Worm (Caenorhabditis elegans): ENCODE data around the gene ttr-46.

The ttr-46 gene

DNA sequence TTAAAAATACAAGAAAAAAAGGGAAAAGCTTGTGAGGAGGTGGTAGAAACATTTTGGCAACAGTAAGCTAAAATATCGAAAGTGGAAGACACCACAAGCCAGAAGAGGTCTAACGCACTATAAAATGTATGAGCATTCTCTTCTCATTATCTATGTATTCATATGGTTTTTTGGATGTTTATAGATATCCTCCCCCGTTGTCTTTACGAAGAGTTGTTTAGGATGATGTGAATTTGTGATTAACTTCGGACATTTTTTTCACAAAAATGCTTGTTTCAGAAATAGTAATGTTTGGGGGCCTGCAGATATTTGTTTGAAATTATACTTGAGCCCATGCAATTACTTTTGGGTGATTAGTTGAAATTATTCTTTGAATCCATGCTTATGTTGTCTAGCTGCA is 36.0 kb upstream of the ttr-46 start, which contains the start of gene mec-9:
TSS of gene mec-9 (minus strand) at position 101 of the 400 bp plus-strand sequence.
- TF ChIP-seq zag-1 (tag; optimal IDR thresholded peaks at IDR 0.05) (no peak), fkh-8 (tag; optimal IDR thresholded peaks at IDR 0.05) (no peak), pqm-1 (tag; optimal IDR thresholded peaks at IDR 0.05) (no peak), egl-27 (tag; optimal IDR thresholded peaks at IDR 0.05) (no peak), skn-1 (tag; optimal IDR thresholded peaks at IDR 0.05) (no peak), mep-1 (tag; optimal IDR thresholded peaks at IDR 0.05) (no peak), xbp-1 (tag; optimal IDR thresholded peaks at IDR 0.05) (no peak), F16B12.6 (tag; optimal IDR thresholded peaks at IDR 0.05) (no peak), nhr-47 (tag; optimal IDR thresholded peaks at IDR 0.05) (no peak), ets-5 (GFP tag; IDR thresholded peaks at IDR 0.05) (no peak), lin-39 (tag; optimal IDR thresholded peaks at IDR 0.05) (no peak), hlh-17 (GFP tag; optimal IDR thresholded peaks at IDR 0.05; ENCODE audit: borderline replicate concordance) (no peak)

DNA sequence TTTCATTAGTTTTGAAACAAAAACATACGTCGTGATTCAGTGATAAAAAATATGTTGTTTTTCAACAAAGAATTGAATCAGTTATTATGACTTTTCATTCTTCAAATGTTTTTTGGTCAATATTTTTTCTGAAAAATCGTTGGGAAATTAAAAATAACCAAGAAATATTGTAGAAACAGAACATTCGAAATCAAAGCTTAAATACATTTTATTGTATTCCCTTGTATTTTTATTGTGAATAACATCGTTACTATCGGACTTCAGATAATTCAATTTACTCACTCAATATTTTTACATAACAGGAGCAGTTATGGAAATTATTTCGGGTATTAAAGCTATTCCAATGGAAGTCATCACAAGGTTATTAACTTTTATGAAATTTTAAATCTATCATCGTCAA is 34.4 kb upstream of the ttr-46 start, which contains the start of gene C50H2.4:
TSS of gene C50H2.4 (plus strand) at position 301 of the 400 bp plus-strand sequence.
- TF ChIP-seq ceh-82 (tag; optimal IDR thresholded peaks at IDR 0.05) (no peak), elt-2 (tag; optimal IDR thresholded peaks at IDR 0.05) (no peak), nhr-77 (tag; optimal IDR thresholded peaks at IDR 0.05) (no peak), aha-1 (tag; optimal IDR thresholded peaks at IDR 0.05) (no peak), nhr-71 (tag; optimal IDR thresholded peaks at IDR 0.05) (no peak), zag-1 (tag; optimal IDR thresholded peaks at IDR 0.05) (no peak), sup-37 (GFP tag; optimal IDR thresholded peaks at IDR 0.05) (no peak), C34B4.2 (tag; optimal IDR thresholded peaks at IDR 0.05) (no peak), fkh-8 (tag; optimal IDR thresholded peaks at IDR 0.05) (no peak), dsc-1 (tag; optimal IDR thresholded peaks at IDR 0.05) (no peak), xbp-1 (tag; optimal IDR thresholded peaks at IDR 0.05) (no peak), F16B12.6 (tag; optimal IDR thresholded peaks at IDR 0.05) (no peak), ets-5 (GFP tag; IDR thresholded peaks at IDR 0.05) (no peak)

DNA sequence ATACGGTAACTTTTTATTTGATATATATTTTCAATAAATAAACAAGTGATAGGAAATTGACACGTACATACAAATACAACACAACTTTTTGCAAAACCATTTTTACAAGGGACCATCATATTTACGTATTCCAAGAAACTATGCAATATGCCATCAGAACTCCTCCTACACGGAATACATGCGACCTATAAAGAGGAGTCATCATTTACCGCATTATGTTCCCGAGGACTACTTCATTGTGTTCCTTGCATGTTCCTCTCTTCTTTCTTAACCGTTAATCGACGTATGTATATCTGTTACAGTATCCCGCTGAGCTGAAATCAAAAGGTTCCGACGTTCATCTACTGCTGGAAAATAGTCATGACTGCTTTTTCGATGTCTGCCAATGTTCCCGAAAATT is 32.6 kb upstream of the ttr-46 start, which contains the start of gene C50H2.5:
TSS of gene C50H2.5 (plus strand) at position 301 of the 400 bp plus-strand sequence.
- TF ChIP-seq nhr-19 (GFP tag; conservative IDR thresholded peaks at IDR 0.05), result no peak
- no peak for TF ChIP-seq dpl-1 (GFP tag; optimal IDR thresholded peaks at IDR 0.05)
- TF ChIP-seq unc-30 (tag; optimal IDR thresholded peaks at IDR 0.05), result no peak
- no peak for TF ChIP-seq nhr-76 (tag; optimal IDR thresholded peaks at IDR 0.05)
- no peak for TF ChIP-seq lin-15B (tag; optimal IDR thresholded peaks at IDR 0.05)
- TF ChIP-seq jun-1 (tag; optimal IDR thresholded peaks at IDR 0.05), result no peak
- TF ChIP-seq mef-2 (tag; optimal IDR thresholded peaks at IDR 0.05), result no peak

DNA sequence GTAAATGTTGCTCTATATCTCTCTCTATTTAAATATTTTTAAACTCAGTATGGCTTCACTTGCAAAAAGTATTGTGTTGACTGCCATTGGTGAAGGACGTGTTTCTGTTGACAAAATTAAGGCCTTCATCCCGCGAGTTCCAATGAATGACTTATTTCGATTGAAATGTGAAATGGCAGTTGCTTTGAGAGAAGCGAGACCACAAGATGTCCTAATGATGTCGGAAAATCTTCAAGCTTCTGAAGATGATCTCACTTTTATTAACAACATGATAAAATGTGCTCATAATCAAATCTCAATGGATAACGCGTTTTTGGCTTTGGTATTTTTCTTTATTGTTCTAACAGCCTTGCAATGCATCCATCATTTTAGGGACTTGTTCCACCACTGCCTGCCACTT is 29.7 kb upstream of the ttr-46 start, which contains the start of gene ceh-75:
TSS of gene ceh-75 (plus strand) at position 50 of the 400 bp plus-strand sequence.
- TF ChIP-seq fos-1 (tag; optimal IDR thresholded peaks at IDR 0.05) (no peak), ceh-63 (GFP tag; optimal IDR thresholded peaks at IDR 0.05) (no peak), xbp-1 (tag; optimal IDR thresholded peaks at IDR 0.05) (no peak), ceh-90 (tag; optimal IDR thresholded peaks at IDR 0.05) (no peak), nhr-71 (tag; optimal IDR thresholded peaks at IDR 0.05) (no peak), nhr-20 (tag; optimal IDR thresholded peaks at IDR 0.05) (no peak), nhr-77 (tag; optimal IDR thresholded peaks at IDR 0.05) (no peak), snpc-4 (tag; optimal IDR thresholded peaks at IDR 0.05) (no peak), lin-39 (tag; optimal IDR thresholded peaks at IDR 0.05) (no peak), ceh-8 (GFP tag; optimal IDR thresholded peaks at IDR 0.05) (no peak), fkh-4 (tag; optimal IDR thresholded peaks at IDR 0.05; ENCODE audit: borderline replicate concordance) (no peak), hlh-17 (GFP tag; optimal IDR thresholded peaks at IDR 0.05; ENCODE audit: borderline replicate concordance) (no peak), C16A3.4 (tag; optimal IDR thresholded peaks at IDR 0.05) (no peak), sox-4 (tag; optimal IDR thresholded peaks at IDR 0.05) (no peak), lin-14 (GFP tag; optimal IDR thresholded peaks at IDR 0.05) (no peak)
